Worm (Caenorhabditis elegans): ENCODE measurements around the gene Y48A6C.4.

Gene Y48A6C.4

ce11 chrIII:11077404-11077803 lies 42.2 kb upstream of the Y48A6C.4 start, which contains the start of gene str-246:
str-246 (plus strand) TSS chrIII:11077704.
- TF ChIP-seq dox-1 (GFP tag; IDR thresholded peaks at IDR 0.05) (no peak), F33H1.4 (GFP tag; IDR thresholded peaks at IDR 0.05) (no peak), efl-1 (GFP tag; optimal IDR thresholded peaks at IDR 0.05) (no peak)

ce11 chrIII:11079445-11079844 lies 40.2 kb upstream of the Y48A6C.4 start, which contains the start of gene W09D6.4:
W09D6.4 (plus strand) TSS chrIII:11079745.
- TF ChIP-seq lag-1 (GFP tag; IDR thresholded peaks at IDR 0.05): no peak

ce11 chrIII:11082604-11083003 lies 37.0 kb upstream of the Y48A6C.4 start:
- TF ChIP-seq attf-5 (GFP tag; optimal IDR thresholded peaks at IDR 0.05) (no peak), lin-26 (GFP tag; IDR thresholded peaks at IDR 0.05) (no peak), F57C9.4 (tag; optimal IDR thresholded peaks at IDR 0.05) (no peak), mxl-1 (tag; optimal IDR thresholded peaks at IDR 0.05) (no peak), gei-17 (GFP tag; optimal IDR thresholded peaks at IDR 0.05) (no peak), madf-8 (GFP tag; conservative IDR thresholded peaks at IDR 0.05) (no peak), nfya-1 (tag; optimal IDR thresholded peaks at IDR 0.05; ENCODE audit: borderline replicate concordance, insufficient read depth) (no peak), hlh-26 (GFP tag; conservative IDR thresholded peaks at IDR 0.05) (no peak), lin-40 (tag; optimal IDR thresholded peaks at IDR 0.05) (no peak), atf-7 (tag; optimal IDR thresholded peaks at IDR 0.05) (no peak), madf-6 (GFP tag; IDR thresholded peaks at IDR 0.05) (no peak), F33H1.4 (GFP tag; IDR thresholded peaks at IDR 0.05) (no peak), sptf-2 (GFP tag; optimal IDR thresholded peaks at IDR 0.05) (no peak), ZK185.1 (tag; optimal IDR thresholded peaks at IDR 0.05; ENCODE audit: poor library complexity, severe bottlenecking) (no peak), ekl-4 (GFP tag; IDR thresholded peaks at IDR 0.05) (no peak), dpl-1 (GFP tag; optimal IDR thresholded peaks at IDR 0.05) (no peak), nhr-179 (tag; optimal IDR thresholded peaks at IDR 0.05) (no peak), ceh-79 (tag; optimal IDR thresholded peaks at IDR 0.05) (no peak), akir-1 (GFP tag; optimal IDR thresholded peaks at IDR 0.05) (no peak), B0019.2 (GFP tag; conservative IDR thresholded peaks at IDR 0.05) (no peak)

ce11 chrIII:11083993-11084392 lies 35.6 kb upstream of the Y48A6C.4 start:
- no peak for TF ChIP-seq ztf-28 (GFP tag; IDR thresholded peaks at IDR 0.05)
- peak; percentile 73 for TF ChIP-seq nhr-80 (tag; optimal IDR thresholded peaks at IDR 0.05)

ce11 chrIII:11087442-11087841 lies 32.2 kb upstream of the Y48A6C.4 start:
- TF ChIP-seq attf-5 (GFP tag; optimal IDR thresholded peaks at IDR 0.05) (peak; percentile 29), B0035.1 (tag; optimal IDR thresholded peaks at IDR 0.05) (no peak), madf-10 (tag; optimal IDR thresholded peaks at IDR 0.05) (no peak), snpc-4 (GFP tag; optimal IDR thresholded peaks at IDR 0.05) (no peak), snpc-4 (tag; optimal IDR thresholded peaks at IDR 0.05) (peak in 2 of 4 experiments; percentile 34), let-607 (tag; optimal IDR thresholded peaks at IDR 0.05) (peak; percentile 72 to 89), mel-28 (tag; optimal IDR thresholded peaks at IDR 0.05; ENCODE audit: borderline replicate concordance) (no peak), nhr-80 (tag; optimal IDR thresholded peaks at IDR 0.05) (peak; percentile 81)

- TF ChIP-seq attf-6 (GFP tag; IDR thresholded peaks at IDR 0.05): no peak
- no peak for TF ChIP-seq tbx-9 (tag; optimal IDR thresholded peaks at IDR 0.05; ENCODE audit: borderline replicate concordance)
- TF ChIP-seq snpc-4 (GFP tag; optimal IDR thresholded peaks at IDR 0.05): no peak
- TF ChIP-seq snpc-4 (tag; optimal IDR thresholded peaks at IDR 0.05): no peak
- no peak for TF ChIP-seq dox-1 (GFP tag; IDR thresholded peaks at IDR 0.05)
- TF ChIP-seq dpl-1 (GFP tag; optimal IDR thresholded peaks at IDR 0.05): no peak
- TF ChIP-seq efl-1 (GFP tag; optimal IDR thresholded peaks at IDR 0.05): no peak
- TF ChIP-seq pbrm-1 (GFP tag; IDR thresholded peaks at IDR 0.05): no peak
- TF ChIP-seq B0336.3 (GFP tag; IDR thresholded peaks at IDR 0.05): no peak
- TF ChIP-seq F55B11.4 (tag; optimal IDR thresholded peaks at IDR 0.05; ENCODE audit: borderline replicate concordance, insufficient read depth): no peak
- no peak for TF ChIP-seq die-1 (tag; optimal IDR thresholded peaks at IDR 0.05)
- no peak for TF ChIP-seq ceh-58 (GFP tag; IDR thresholded peaks at IDR 0.05)
- TF ChIP-seq let-607 (tag; optimal IDR thresholded peaks at IDR 0.05): no peak
- no peak for TF ChIP-seq F37B4.10 (GFP tag; IDR thresholded peaks at IDR 0.05)
- TF ChIP-seq unc-62 (GFP tag; optimal IDR thresholded peaks at IDR 0.05): no peak
Measured at ce11 chrIII:11088187-11088586, 31.4 kb upstream of the Y48A6C.4 start, which contains the start of gene W09D6.5. W09D6.5 (plus strand) TSS chrIII:11088487.
